Worm (Caenorhabditis elegans) whole organism, early embryonic: ENCODE measurements around the gene Y55F3BL.6.

Experiments
- F13C5.2 ChIP-seq: sonication (generic microtip); optimal IDR thresholded peaks from 2 replicates; lab custom pipeline; 2017; ENCODE audit warnings: mild to moderate bottlenecking, missing genetic modification characterization, inconsistent platforms, missing compliant biosample characterization
- aly-1 ChIP-seq: sonication (generic microtip); optimal IDR thresholded peaks from 2 replicates; lab custom pipeline; 2016; ENCODE audit warnings: missing genetic modification characterization, missing compliant biosample characterization
- ama-1 ChIP-seq: fragments of 150-350 bp; optimal IDR thresholded peaks from 2 replicates; lab custom pipeline; 2014
- ceh-13 ChIP-seq: fragments of 200-800 bp; sonication (Bioruptor generic); optimal IDR thresholded peaks from 2 replicates; lab custom pipeline; 2018; ENCODE audit warnings: mild to moderate bottlenecking, missing genetic modification characterization, missing compliant biosample characterization
- ceh-36 ChIP-seq: sonication (generic microtip); optimal IDR thresholded peaks from 2 replicates; lab custom pipeline; 2016; ENCODE audit warnings: missing genetic modification characterization, inconsistent platforms, missing compliant biosample characterization
- hmg-4 ChIP-seq: fragments of 200-800 bp; sonication (Bioruptor generic); optimal IDR thresholded peaks from 2 replicates; lab custom pipeline; 2018; ENCODE audit warnings: mild to moderate bottlenecking, missing genetic modification characterization, missing compliant biosample characterization
- hnd-1 ChIP-seq: sonication (generic microtip); optimal IDR thresholded peaks from 2 replicates; lab custom pipeline; 2016; ENCODE audit warnings: missing genetic modification characterization, missing compliant biosample characterization
- scrt-1 ChIP-seq: fragments of 200-800 bp; sonication (Bioruptor generic); IDR thresholded peaks from 2 replicates; pipeline ENCODE4 v1.3.6; 2022; ENCODE audit warnings: missing genetic modification characterization, missing compliant biosample characterization
- sea-1 ChIP-seq: fragments of 200-800 bp; sonication (Bioruptor generic); conservative IDR thresholded peaks from 2 replicates; pipeline ENCODE4 v1.3.6; 2022; ENCODE audit warnings: missing genetic modification characterization, missing compliant biosample characterization
- tbx-11 ChIP-seq: fragments of 200-800 bp; sonication (Bioruptor generic); IDR thresholded peaks from 2 replicates; pipeline ENCODE4 v1.3.6; 2022; ENCODE audit warnings: missing genetic modification characterization, missing compliant biosample characterization
- tra-4 ChIP-seq: sonication (generic microtip); optimal IDR thresholded peaks from 2 replicates; lab custom pipeline; 2017; ENCODE audit warnings: missing genetic modification characterization, missing compliant biosample characterization

DNA sequence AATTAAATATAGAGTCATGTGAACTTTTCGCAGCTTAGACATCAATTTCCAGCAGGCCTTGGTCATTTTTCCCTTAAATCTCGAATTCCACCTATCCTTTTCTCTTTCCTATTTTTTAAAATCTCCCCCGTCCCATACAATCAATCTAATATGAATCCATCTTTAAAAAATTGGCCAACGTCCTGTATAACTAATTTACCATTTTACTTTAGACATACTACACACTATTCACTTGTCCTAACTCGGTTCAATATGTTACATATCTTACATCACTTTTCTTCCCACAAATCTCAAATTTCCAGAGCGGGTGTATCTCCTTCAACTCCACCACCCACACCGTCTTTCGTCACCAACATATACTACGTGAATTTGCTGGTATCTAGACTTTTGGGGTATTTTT, 38.3 kb upstream of the Y55F3BL.6 start, which contains the start of gene lgc-33:
- TF ChIP-seq ama-1 (lab: Kevin White, UChicago) (no peak), ceh-36 (tag; lab: Kevin White, UChicago) (no peak), hmg-4 (no peak), scrt-1 (no peak), aly-1 (tag; lab: Kevin White, UChicago) (no peak), tra-4 (tag; lab: Kevin White, UChicago) (no peak), tbx-11 (GFP tag; lab: Robert Waterston, UW) (no peak), sea-1 (GFP tag; lab: Robert Waterston, UW) (no peak), hnd-1 (tag; lab: Kevin White, UChicago) (no peak), ceh-13 (GFP tag; lab: Kevin White, UChicago) (no peak), F13C5.2 (tag; lab: Kevin White, UChicago) (no peak)
